Worm (Caenorhabditis elegans) whole organism, late embryonic: ENCODE results near the gene C35D6.3.

Experiments used
- ama-1 ChIP-seq: fragments of 150-350 bp; optimal IDR thresholded peaks from 2 replicates; lab custom pipeline; 2014
- ceh-9 ChIP-seq: sonication (generic microtip); optimal IDR thresholded peaks from 2 replicates; lab custom pipeline; 2016; ENCODE audit warnings: mild to moderate bottlenecking, missing genetic modification characterization, inconsistent platforms, missing compliant biosample characterization
- tbx-2 ChIP-seq: sonication (generic microtip); optimal IDR thresholded peaks from 2 replicates; lab custom pipeline; 2016; ENCODE audit warnings: missing genetic modification characterization, missing compliant biosample characterization

- TF ChIP-seq ama-1 (no peak), ceh-9 (tag; lab: Kevin White, UChicago) (no peak), tbx-2 (tag; lab: Kevin White, UChicago) (no peak)
Observed at ce11 chrIV:16330508-16330907, 16.1 kb upstream of the C35D6.3 start.
